Worm (Caenorhabditis elegans) whole organism, L2 larva: ENCODE measurements around the gene F38E9.4.

Experiments used
- ceh-16 ChIP-seq: fragments of 150-350 bp; optimal IDR thresholded peaks from 2 replicates; lab custom pipeline; 2014; ENCODE audit warnings: missing biosample characterization, missing genetic modification characterization
- egl-27 ChIP-seq: sonication (generic microtip); optimal IDR thresholded peaks from 3 replicates; lab custom pipeline; 2017; ENCODE audit warnings: missing biosample characterization, missing genetic modification reagents, missing genetic modification characterization
- elt-3 ChIP-seq: sonication (generic microtip); optimal IDR thresholded peaks from 2 replicates; lab custom pipeline; 2017; ENCODE audit warnings: missing biosample characterization, missing genetic modification characterization
- fos-1 ChIP-seq: fragments of 150-350 bp; optimal IDR thresholded peaks from 2 replicates; lab custom pipeline; 2014; ENCODE audit warnings: missing biosample characterization, missing genetic modification characterization
- mab-5 ChIP-seq: fragments of 150-350 bp; optimal IDR thresholded peaks from 2 replicates; lab custom pipeline; 2014; ENCODE audit warnings: missing biosample characterization, missing genetic modification characterization
- nhr-11 ChIP-seq: fragments of 150-350 bp; optimal IDR thresholded peaks from 2 replicates; lab custom pipeline; 2014; ENCODE audit warnings: missing biosample characterization, missing genetic modification characterization
- nhr-21 ChIP-seq: fragments of 150-350 bp; optimal IDR thresholded peaks from 2 replicates; lab custom pipeline; 2014; ENCODE audit warnings: missing biosample characterization, missing genetic modification characterization
- nhr-23 ChIP-seq: fragments of 150-350 bp; optimal IDR thresholded peaks from 2 replicates; lab custom pipeline; 2014; ENCODE audit warnings: missing biosample characterization, missing genetic modification reagents, missing genetic modification characterization
- nhr-25 ChIP-seq: fragments of 150-350 bp; sonication (generic microtip); optimal IDR thresholded peaks from 3 replicates; lab custom pipeline; 2014; ENCODE audit warnings: missing biosample characterization, missing genetic modification characterization
- nhr-77 ChIP-seq: fragments of 150-350 bp; optimal IDR thresholded peaks from 2 replicates; lab custom pipeline; 2014; ENCODE audit warnings: missing biosample characterization, missing genetic modification characterization
- unc-62 ChIP-seq: fragments of 150-350 bp; optimal IDR thresholded peaks from 2 replicates; lab custom pipeline; 2014; ENCODE audit warnings: missing biosample characterization, missing genetic modification reagents, missing genetic modification characterization
- ztf-1 ChIP-seq: fragments of 200-800 bp; sonication (Bioruptor generic); conservative IDR thresholded peaks from 2 replicates; pipeline ENCODE4 v1.3.6; 2022; ENCODE audit warnings: missing genetic modification characterization, missing compliant biosample characterization

DNA sequence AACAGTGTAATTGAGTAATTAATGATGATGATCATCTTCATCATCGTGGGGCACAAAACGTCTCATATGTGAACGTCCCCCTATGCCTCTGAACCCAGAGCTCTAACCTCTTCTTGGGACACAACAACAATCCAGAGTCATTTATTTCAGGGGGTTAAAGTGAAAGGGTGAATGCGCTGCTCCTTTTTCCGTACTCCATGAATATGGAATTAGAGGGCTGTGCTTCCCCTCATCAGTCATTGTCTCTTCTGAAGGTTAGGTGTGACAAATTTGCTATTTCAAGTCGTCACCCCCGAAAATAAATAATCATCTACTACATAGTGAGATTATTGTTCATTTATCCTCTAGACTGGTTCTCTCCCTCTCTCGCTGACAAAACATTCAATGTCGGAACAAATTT is 49.4 kb upstream of the F38E9.4 start:
- TF ChIP-seq nhr-21 (no peak), nhr-11 (no peak), nhr-23 (tag; lab: Kevin White, UChicago) (no peak), nhr-77 (no peak), fos-1 (tag; lab: Kevin White, UChicago) (no peak), elt-3 (tag; lab: Kevin White, UChicago) (no peak), nhr-25 (tag; lab: Kevin White, UChicago) (no peak), ceh-16 (no peak), ztf-1 (no peak), unc-62 (GFP tag; lab: Kevin White, UChicago) (no peak), egl-27 (tag; lab: Kevin White, UChicago) (no peak), mab-5 (tag; lab: Kevin White, UChicago) (no peak)
